Worm (Caenorhabditis elegans) whole organism, dauer: ENCODE results near the gene ccch-3.

Source experiments
- unc-62 ChIP-seq: sonication (generic microtip); optimal IDR thresholded peaks from 2 replicates; lab custom pipeline; 2017; ENCODE audit warnings: missing biosample characterization, missing genetic modification reagents, missing genetic modification characterization

The ccch-3 gene

ce11 chrV:12659426-12659825, at the start of gene ccch-3:
Gene ccch-3 (minus strand): TSS chrV:12659687.
- no peak for TF ChIP-seq unc-62 (GFP tag; lab: Kevin White, UChicago)

ce11 chrV:12708305-12708704, 48.8 kb upstream of the ccch-3 start, which contains the start of gene R11D1.2:
Gene R11D1.2 (plus strand): TSS chrV:12708605.
- no peak for TF ChIP-seq unc-62 (GFP tag; lab: Kevin White, UChicago)

- no peak for TF ChIP-seq unc-62 (GFP tag; lab: Kevin White, UChicago)
Observed at ce11 chrV:12706511-12706910, 47.0 kb upstream of the ccch-3 start.

- no peak for TF ChIP-seq unc-62 (GFP tag; lab: Kevin White, UChicago)
Observed at ce11 chrV:12704077-12704476, 44.6 kb upstream of the ccch-3 start, which contains the start of gene R11D1.1. Gene R11D1.1 (plus strand): TSS chrV:12704377.

ce11 chrV:12701613-12702012, 42.1 kb upstream of the ccch-3 start:
- no peak for TF ChIP-seq unc-62 (GFP tag; lab: Kevin White, UChicago)

ce11 chrV:12697364-12697901, 37.9 kb upstream of the ccch-3 start, which contains the start of gene istr-1:
Gene istr-1 (plus strand): TSS chrV:12697858.
- TF ChIP-seq unc-62 (GFP tag; lab: Kevin White, UChicago) = no peak

DNA sequence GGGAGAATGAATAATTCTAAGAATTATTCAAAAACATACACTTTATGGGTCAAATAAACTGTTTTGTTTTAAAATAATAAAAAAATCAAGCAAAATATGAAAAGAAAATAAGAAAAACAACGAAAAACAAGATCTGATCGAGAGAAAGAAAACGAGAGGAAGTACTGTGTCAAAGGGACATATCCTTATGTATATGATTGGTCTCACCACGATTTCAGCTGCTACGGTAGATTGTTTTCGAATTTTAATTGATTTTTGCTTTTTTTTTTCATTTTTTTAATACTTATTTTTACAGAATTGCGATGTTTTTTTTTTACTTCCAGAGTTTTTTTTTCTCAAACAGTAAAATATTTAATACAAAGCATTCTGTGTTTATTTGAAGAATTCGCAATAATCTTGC, 37.3 kb upstream of the ccch-3 start:
- no peak for TF ChIP-seq unc-62 (GFP tag; lab: Kevin White, UChicago)

DNA sequence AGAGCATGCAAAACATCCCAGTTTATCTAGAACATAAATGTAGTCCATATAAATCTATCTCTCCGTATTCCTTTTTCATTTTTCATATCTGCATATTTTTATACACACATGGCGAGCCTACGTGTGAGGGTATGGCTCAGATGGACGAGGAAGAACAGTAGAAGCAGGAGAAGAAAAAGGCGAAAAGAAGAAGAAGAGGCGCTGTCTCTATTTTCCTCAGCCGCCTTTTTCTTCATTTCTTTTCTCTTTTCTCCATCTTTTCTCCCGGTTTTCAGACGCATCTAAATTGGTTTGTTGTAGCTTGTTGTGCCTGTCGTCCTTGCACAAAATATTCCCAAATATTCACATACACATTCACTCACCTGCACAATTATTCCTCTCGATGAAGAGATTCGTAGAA, 36.5 kb upstream of the ccch-3 start, which contains the start of gene K10C8.4:
Gene K10C8.4 (plus strand): TSS at position 301 of the 400 bp plus-strand sequence.
- TF ChIP-seq unc-62 (GFP tag; lab: Kevin White, UChicago) = no peak

ce11 chrV:12695155-12695554, 35.7 kb upstream of the ccch-3 start, which contains the start of gene parn-1:
Gene parn-1 (minus strand): TSS chrV:12695255.
- TF ChIP-seq unc-62 (GFP tag; lab: Kevin White, UChicago) = no peak

- TF ChIP-seq unc-62 (GFP tag; lab: Kevin White, UChicago) = no peak
Observed at ce11 chrV:12683205-12683604, 23.7 kb upstream of the ccch-3 start.

- TF ChIP-seq unc-62 (GFP tag; lab: Kevin White, UChicago) = no peak
Observed at ce11 chrV:12679807-12680206, 20.3 kb upstream of the ccch-3 start, which contains the start of gene frpr-15. Gene frpr-15 (plus strand): TSS chrV:12680107.

ce11 chrV:12679292-12679691, 19.8 kb upstream of the ccch-3 start:
- no peak for TF ChIP-seq unc-62 (GFP tag; lab: Kevin White, UChicago)

DNA sequence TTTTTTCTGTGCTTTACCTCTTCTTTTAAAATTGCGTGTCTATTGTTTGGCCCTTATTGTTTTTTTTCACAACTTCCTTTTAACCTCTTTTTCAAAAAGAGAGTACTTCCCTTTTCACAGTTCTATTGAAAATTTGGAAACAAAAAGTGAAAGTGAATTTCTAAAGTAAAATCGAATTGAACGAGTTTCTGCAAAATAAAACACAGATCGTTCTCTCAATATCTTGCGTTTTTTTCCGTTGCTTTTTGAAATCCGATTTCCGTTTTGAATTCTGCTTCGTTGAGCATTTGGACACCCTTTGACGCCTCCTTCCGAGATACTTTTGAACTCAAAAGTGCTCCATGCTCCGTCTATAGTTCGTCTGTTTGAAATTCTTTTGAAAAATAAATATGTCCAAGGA, 16.8 kb upstream of the ccch-3 start:
- TF ChIP-seq unc-62 (GFP tag; lab: Kevin White, UChicago) = no peak

- TF ChIP-seq unc-62 (GFP tag; lab: Kevin White, UChicago) = no peak
Observed at ce11 chrV:12673745-12674144, 14.3 kb upstream of the ccch-3 start.

DNA sequence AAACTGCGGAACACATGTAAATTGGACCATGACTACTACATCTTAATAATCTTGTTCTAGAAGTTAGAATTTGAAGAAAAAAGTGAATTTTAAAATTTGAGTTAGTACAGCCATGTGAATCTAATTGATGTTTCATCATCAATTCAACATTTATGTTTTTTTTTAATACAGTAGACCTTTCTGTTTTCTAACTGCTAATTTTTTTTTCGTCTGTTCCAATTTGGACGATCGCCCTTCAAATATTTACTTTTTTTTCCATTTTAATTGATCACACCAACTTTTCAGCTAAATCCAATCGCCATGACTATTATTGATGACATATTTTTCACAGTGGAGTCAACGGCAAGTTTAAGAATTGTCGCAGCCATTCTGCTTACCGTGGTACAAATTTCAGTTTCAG, 11.1 kb upstream of the ccch-3 start, which contains the start of gene srx-116:
Gene srx-116 (plus strand): TSS at position 301 of the 400 bp plus-strand sequence.
- TF ChIP-seq unc-62 (GFP tag; lab: Kevin White, UChicago) = no peak

DNA sequence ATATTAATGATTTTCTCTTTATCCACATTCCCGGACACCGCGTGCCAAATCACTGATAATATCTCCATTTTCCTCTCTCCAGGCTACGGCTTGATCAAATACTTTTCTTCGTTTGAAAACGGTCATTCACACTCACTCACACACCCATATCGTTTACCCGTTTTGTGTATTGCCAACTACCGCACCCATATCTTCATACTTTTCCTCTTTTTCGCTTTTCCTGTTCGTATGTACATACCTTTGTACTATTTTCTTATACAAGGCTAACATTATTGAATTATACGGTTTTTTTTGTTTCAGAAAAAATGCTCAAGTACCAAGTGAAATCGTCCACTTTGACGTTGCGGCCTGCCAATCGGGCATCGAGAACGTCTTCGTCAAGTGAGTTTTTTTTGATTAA, 8.4 kb upstream of the ccch-3 start, which contains the start of gene W05B10.4:
Gene W05B10.4 (plus strand): TSS at position 301 of the 400 bp plus-strand sequence.
- TF ChIP-seq unc-62 (GFP tag; lab: Kevin White, UChicago) = no peak

DNA sequence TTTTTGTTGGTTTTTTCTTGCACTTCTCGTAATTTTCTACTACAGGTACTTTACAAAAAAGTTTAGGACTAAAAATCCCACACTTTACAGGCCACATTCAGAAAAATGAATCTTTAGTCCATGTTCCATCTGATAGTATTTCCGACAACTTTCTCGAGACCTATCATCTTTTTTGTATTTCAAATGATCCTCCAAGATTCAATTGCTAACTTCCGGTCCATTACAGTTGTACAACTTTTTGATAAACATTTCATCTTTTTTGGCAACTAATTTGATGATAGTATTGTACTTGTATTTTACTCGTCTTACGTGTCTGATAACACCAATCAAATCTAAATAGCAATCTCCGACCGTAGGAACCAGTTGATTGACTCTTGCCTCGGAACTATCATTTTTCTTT, 7.9 kb upstream of the ccch-3 start:
- TF ChIP-seq unc-62 (GFP tag; lab: Kevin White, UChicago) = no peak
